Worm (Caenorhabditis elegans): ENCODE measurements around the gene che-11.

che-11 gene

DNA sequence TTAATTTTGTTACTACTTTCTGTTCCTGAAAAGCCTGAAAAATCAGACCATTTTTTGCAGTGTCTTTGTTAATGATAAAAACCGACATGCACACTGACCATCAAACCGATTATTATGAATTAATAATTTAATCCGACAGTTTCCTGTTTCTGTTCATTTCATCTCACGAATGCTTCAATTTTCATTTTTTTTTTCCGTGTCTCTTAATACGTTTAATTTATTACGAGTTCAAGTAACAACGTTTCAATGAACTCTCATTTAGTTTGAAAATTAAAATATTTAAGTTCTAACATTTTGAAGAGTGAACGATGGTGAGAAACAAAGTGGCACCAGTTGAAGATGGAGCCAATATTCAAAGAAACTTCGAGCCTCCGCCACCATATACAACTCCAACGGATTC is 35.8 kb downstream of the che-11 start, which contains the start of gene spin-1:
TSS of gene spin-1 (plus strand) at position 301 of the 400 bp plus-strand sequence.
- no peak for TF ChIP-seq unc-62 (GFP tag; optimal IDR thresholded peaks at IDR 0.05)

ce11 chrV:12113726-12114125 is 36.8 kb downstream of the che-11 start:
- TF ChIP-seq unc-62 (GFP tag; optimal IDR thresholded peaks at IDR 0.05) = no peak

- no peak for TF ChIP-seq unc-62 (GFP tag; optimal IDR thresholded peaks at IDR 0.05)
These were observed 39.1 kb downstream of the che-11 start, which contains the start of gene lhpp-1 for ce11 chrV:12111452-12111851. TSS of gene lhpp-1 (minus strand) at chrV:12111805.

- no peak for TF ChIP-seq unc-62 (GFP tag; optimal IDR thresholded peaks at IDR 0.05)
These were observed 43.7 kb downstream of the che-11 start, which contains the start of gene nhr-136 for ce11 chrV:12106841-12107240. TSS of gene nhr-136 (plus strand) at chrV:12107141.

ce11 chrV:12103920-12104319 is 46.6 kb downstream of the che-11 start, which contains the start of gene nhr-153:
TSS of gene nhr-153 (plus strand) at chrV:12104220.
- TF ChIP-seq unc-62 (GFP tag; optimal IDR thresholded peaks at IDR 0.05) = no peak

DNA sequence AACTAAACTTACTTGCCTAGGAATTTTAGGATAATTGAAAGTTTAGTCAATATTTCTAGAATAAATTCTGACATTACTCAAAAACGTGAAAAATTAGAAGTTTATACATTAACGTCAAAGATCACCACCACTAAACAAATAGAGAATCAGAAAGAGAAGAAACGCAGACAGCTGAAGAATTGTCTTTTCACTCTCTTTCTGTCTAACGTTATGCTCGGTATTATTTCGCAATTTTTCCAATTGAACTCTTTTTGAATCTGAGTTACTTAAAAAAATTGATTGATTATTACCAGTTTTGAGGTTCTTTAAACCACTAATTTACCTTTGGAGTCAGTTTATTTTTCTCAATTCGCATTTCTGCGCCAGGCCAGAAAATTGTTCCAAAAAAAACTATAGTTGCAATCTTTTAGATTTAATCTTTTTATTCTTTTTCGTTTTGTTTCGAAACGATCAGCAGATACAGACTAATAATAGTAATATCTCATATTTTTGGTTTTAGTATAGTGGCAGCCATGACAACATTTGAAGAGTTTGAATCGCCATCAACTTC is 49.6 kb downstream of the che-11 start, which contains the start of gene nhr-154:
TSS of gene nhr-154 (plus strand) at position 500 of the 550 bp plus-strand sequence.
- TF ChIP-seq unc-62 (GFP tag; optimal IDR thresholded peaks at IDR 0.05) = no peak

DNA sequence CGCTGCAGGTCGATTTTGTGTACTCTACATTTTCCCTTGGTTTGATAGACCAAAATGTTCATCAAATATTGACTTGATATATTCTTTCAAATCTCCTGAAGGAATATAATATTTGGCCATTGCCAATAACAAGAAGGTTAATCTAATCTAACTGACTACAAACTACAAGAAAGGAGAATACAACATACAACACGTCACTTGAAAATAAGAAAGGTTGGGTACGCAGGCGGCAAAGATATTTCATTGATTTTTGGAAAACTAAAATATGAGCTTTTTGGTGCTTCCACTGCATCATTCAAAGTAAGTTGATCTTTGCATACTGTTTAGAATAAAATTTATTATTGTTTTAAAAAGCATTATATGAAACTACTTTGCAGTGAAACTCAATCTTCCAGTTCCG is 52.4 kb downstream of the che-11 start, which contains the start of gene nhr-209:
TSS of gene nhr-209 (plus strand) at position 27 of the 400 bp plus-strand sequence.
- no peak for TF ChIP-seq unc-62 (GFP tag; optimal IDR thresholded peaks at IDR 0.05)

ce11 chrV:12095865-12096264 is 54.6 kb downstream of the che-11 start, which contains the start of gene nhr-207:
TSS of gene nhr-207 (plus strand) at chrV:12096146.
- TF ChIP-seq unc-62 (GFP tag; optimal IDR thresholded peaks at IDR 0.05) = no peak

Measured in whole organism, dauer.